Fruit fly (Drosophila melanogaster) whole organism, pupa: ENCODE data around the gene atms.

Experiments
- CG10348 ChIP-seq: fragments of 200-800 bp; sonication (Bioruptor generic); IDR thresholded peaks from 2 replicates; pipeline ENCODE4 v1.3.6; 2022; ENCODE audit warnings: missing biosample characterization, missing genetic modification characterization
- CG13204 ChIP-seq: fragments of 200-800 bp; sonication (Bioruptor generic); optimal IDR thresholded peaks from 2 replicates; lab custom pipeline; 2018; ENCODE audit warnings: missing biosample characterization, mild to moderate bottlenecking, missing genetic modification characterization, moderate library complexity
- CG14655 ChIP-seq: fragments of 200-800 bp; sonication (Bioruptor generic); optimal IDR thresholded peaks from 3 replicates; lab custom pipeline; 2017; ENCODE audit warnings: mild to moderate bottlenecking, missing biosample characterization, missing genetic modification reagents, missing genetic modification characterization
- CG15710 ChIP-seq: fragments of 200-800 bp; sonication (Bioruptor generic); optimal IDR thresholded peaks from 2 replicates; lab custom pipeline; 2018; ENCODE audit warnings: missing biosample characterization, mild to moderate bottlenecking, missing genetic modification characterization, moderate library complexity
- CG4496 ChIP-seq: fragments of 200-800 bp; sonication (Bioruptor generic); IDR thresholded peaks from 3 replicates; pipeline ENCODE4 v1.3.6; 2022; ENCODE audit warnings: missing biosample characterization, missing genetic modification characterization
- CG8159 ChIP-seq: fragments of 200-800 bp; sonication (Bioruptor generic); optimal IDR thresholded peaks from 3 replicates; lab custom pipeline; 2018; ENCODE audit warnings: missing biosample characterization, mild to moderate bottlenecking, missing genetic modification characterization, moderate library complexity
- CG8301 ChIP-seq: fragments of 200-800 bp; sonication (Bioruptor generic); optimal IDR thresholded peaks from 2 replicates; lab custom pipeline; 2018; ENCODE audit warnings: missing biosample characterization, mild to moderate bottlenecking, missing genetic modification characterization
- CG9948 ChIP-seq: fragments of 200-800 bp; sonication (Bioruptor generic); optimal IDR thresholded peaks from 2 replicates; lab custom pipeline; 2018; ENCODE audit warnings: missing biosample characterization, mild to moderate bottlenecking, missing genetic modification characterization, moderate library complexity
- D1 ChIP-seq: fragments of 200-800 bp; sonication (Bioruptor generic); optimal IDR thresholded peaks from 2 replicates; lab custom pipeline; 2018; ENCODE audit warnings: missing biosample characterization, mild to moderate bottlenecking, missing genetic modification characterization, moderate library complexity
- EcR ChIP-seq: fragments of 200-800 bp; sonication (Bioruptor generic); optimal IDR thresholded peaks from 3 replicates; lab custom pipeline; 2019; ENCODE audit warnings: missing biosample characterization, missing genetic modification characterization, mild to moderate bottlenecking, moderate library complexity, missing genetic modification reagents
- gl ChIP-seq: fragments of 200-800 bp; sonication (Bioruptor generic); optimal IDR thresholded peaks from 2 replicates; lab custom pipeline; 2018; ENCODE audit warnings: missing biosample characterization, mild to moderate bottlenecking, missing genetic modification characterization
- rn ChIP-seq: fragments of 200-800 bp; sonication (Bioruptor generic); IDR thresholded peaks from 2 replicates; pipeline ENCODE4 v1.3.6; 2022; ENCODE audit warnings: missing biosample characterization, missing genetic modification characterization

- TF ChIP-seq CG13204 (GFP tag; lab: Kevin White, UChicago), result no peak
- no peak for TF ChIP-seq CG9948
- no peak for TF ChIP-seq CG10348 (GFP tag; lab: Robert Waterston, UW)
- no peak for TF ChIP-seq EcR (GFP tag; lab: Kevin White, UChicago)
- no peak for TF ChIP-seq gl (tag; lab: Kevin White, UChicago)
- no peak for TF ChIP-seq CG4496 (GFP tag; lab: Robert Waterston, UW)
- no peak for TF ChIP-seq CG14655 (GFP tag; lab: Kevin White, UChicago)
- no peak for TF ChIP-seq CG8301 (tag; lab: Kevin White, UChicago)
- TF ChIP-seq rn, result no peak
- TF ChIP-seq D1, result no peak
- no peak for TF ChIP-seq CG15710 (tag; lab: Kevin White, UChicago)
- no peak for TF ChIP-seq CG8159 (tag; lab: Kevin White, UChicago)
These were observed 32.2 kb upstream of the atms start for dm6 chr3R:4717586-4717985.
